Worm (Caenorhabditis elegans) whole organism, young adult: ENCODE results near the gene ZK250.14.

Experiments used
- B0261.1 ChIP-seq: sonication (generic microtip); optimal IDR thresholded peaks from 2 replicates; lab custom pipeline; 2016; ENCODE audit warnings: mild to moderate bottlenecking, missing genetic modification characterization, moderate library complexity, missing compliant biosample characterization
- F10E7.11 ChIP-seq: sonication (generic microtip); optimal IDR thresholded peaks from 2 replicates; lab custom pipeline; 2017; ENCODE audit warnings: mild to moderate bottlenecking, missing genetic modification characterization, moderate library complexity, missing compliant biosample characterization
- F22D6.2 ChIP-seq: sonication (generic microtip); optimal IDR thresholded peaks from 2 replicates; lab custom pipeline; 2016; ENCODE audit warnings: mild to moderate bottlenecking, missing genetic modification characterization, missing compliant biosample characterization
- F39B2.1 ChIP-seq: fragments of 200-800 bp; sonication (Bioruptor generic); IDR thresholded peaks from 2 replicates; pipeline ENCODE4 v1.3.6; 2022; ENCODE audit warnings: missing genetic modification reagents, missing genetic modification characterization, missing compliant biosample characterization
- F55B11.4 ChIP-seq: sonication (generic microtip); optimal IDR thresholded peaks from 2 replicates; lab custom pipeline; 2016; ENCODE audit warnings: missing compliant biosample characterization, missing genetic modification characterization, borderline replicate concordance; ENCODE audit not compliant: insufficient read depth
- T07F8.4 ChIP-seq: sonication (generic microtip); optimal IDR thresholded peaks from 2 replicates; lab custom pipeline; 2016; ENCODE audit warnings: mild to moderate bottlenecking, missing genetic modification characterization, moderate library complexity, missing compliant biosample characterization
- T26A5.8 ChIP-seq: sonication (generic microtip); optimal IDR thresholded peaks from 2 replicates; lab custom pipeline; 2016; ENCODE audit warnings: missing genetic modification characterization, missing compliant biosample characterization
- Y53G8AR.9 ChIP-seq: fragments of 200-800 bp; sonication (Bioruptor generic); conservative IDR thresholded peaks from 2 replicates; pipeline ENCODE4 v1.3.6; 2022; ENCODE audit warnings: missing genetic modification reagents, missing genetic modification characterization, missing compliant biosample characterization
- Y67H2A.10 ChIP-seq: fragments of 200-800 bp; sonication (Bioruptor generic); conservative IDR thresholded peaks from 2 replicates; pipeline ENCODE4 v1.3.6; 2022; ENCODE audit warnings: missing genetic modification reagents, missing genetic modification characterization, missing compliant biosample characterization
- Y79H2A.3 ChIP-seq: fragments of 200-800 bp; sonication (Bioruptor generic); conservative IDR thresholded peaks from 2 replicates; pipeline ENCODE4 v1.3.6; 2022; ENCODE audit warnings: missing genetic modification reagents, missing genetic modification characterization, missing compliant biosample characterization
- aptf-2 ChIP-seq: fragments of 200-800 bp; sonication (Bioruptor generic); conservative IDR thresholded peaks from 2 replicates; pipeline ENCODE4 v1.3.6; 2022; ENCODE audit warnings: missing genetic modification reagents, missing genetic modification characterization, missing compliant biosample characterization
- aptf-3 ChIP-seq: fragments of 200-800 bp; sonication (Bioruptor generic); IDR thresholded peaks from 2 replicates; pipeline ENCODE4 v1.3.6; 2022; ENCODE audit warnings: missing genetic modification characterization, missing compliant biosample characterization
- athp-1 ChIP-seq: sonication (generic microtip); optimal IDR thresholded peaks from 2 replicates; lab custom pipeline; 2017; ENCODE audit warnings: mild to moderate bottlenecking, missing genetic modification characterization, missing compliant biosample characterization
- ceh-58 ChIP-seq: fragments of 200-800 bp; sonication (Bioruptor generic); IDR thresholded peaks from 2 replicates; pipeline ENCODE4 v1.3.6; 2022; ENCODE audit warnings: missing genetic modification characterization, missing compliant biosample characterization
- efl-1 ChIP-seq: fragments of 150-350 bp; optimal IDR thresholded peaks from 2 replicates; lab custom pipeline; 2014; ENCODE audit warnings: missing biosample characterization, missing genetic modification reagents, missing genetic modification characterization
- egl-18 ChIP-seq: fragments of 200-800 bp; sonication (Bioruptor generic); IDR thresholded peaks from 2 replicates; pipeline ENCODE4 v1.3.6; 2022; ENCODE audit warnings: missing genetic modification reagents, missing genetic modification characterization, missing compliant biosample characterization
- egrh-3 ChIP-seq: fragments of 200-800 bp; sonication (Bioruptor generic); IDR thresholded peaks from 2 replicates; pipeline ENCODE4 v1.3.6; 2022; ENCODE audit warnings: missing genetic modification reagents, missing genetic modification characterization, missing compliant biosample characterization
- ets-4 ChIP-seq: fragments of 200-800 bp; sonication (Bioruptor generic); optimal IDR thresholded peaks from 2 replicates; lab custom pipeline; 2018; ENCODE audit warnings: mild to moderate bottlenecking, missing genetic modification characterization, missing compliant biosample characterization
- him-1 ChIP-seq: sonication (generic microtip); optimal IDR thresholded peaks from 2 replicates; lab custom pipeline; 2016; ENCODE audit warnings: missing genotype, missing genetic modification reagents, missing genetic modification characterization, missing compliant biosample characterization
- hlh-26 ChIP-seq: fragments of 200-800 bp; sonication (Bioruptor generic); conservative IDR thresholded peaks from 2 replicates; pipeline ENCODE4 v1.3.6; 2022; ENCODE audit warnings: missing genetic modification reagents, missing genetic modification characterization, missing compliant biosample characterization
- let-526 ChIP-seq: fragments of 200-800 bp; sonication (Bioruptor generic); IDR thresholded peaks from 2 replicates; pipeline ENCODE4 v1.3.6; 2022; ENCODE audit warnings: missing genetic modification reagents, missing genetic modification characterization, missing compliant biosample characterization
- let-607 ChIP-seq, 2 experiments: fragments of 200-800 bp in 1 of 2; sonication (Bioruptor generic) in 1 of 2; sonication (generic microtip) in 1 of 2; optimal IDR thresholded peaks; 2 replicates each; lab custom pipeline; 2016 to 2018; ENCODE audit warnings: mild to moderate bottlenecking in 2 of 2, missing compliant biosample characterization in 2 of 2, missing genetic modification characterization in 2 of 2, moderate library complexity in 2 of 2, missing genotype in 1 of 2
- lin-40 ChIP-seq: sonication (generic microtip); optimal IDR thresholded peaks from 2 replicates; lab custom pipeline; 2016; ENCODE audit warnings: missing genetic modification characterization, mild to moderate bottlenecking, missing compliant biosample characterization, missing genotype, missing genetic modification reagents
- lir-1 ChIP-seq: fragments of 200-800 bp; sonication (Bioruptor generic); conservative IDR thresholded peaks from 2 replicates; pipeline ENCODE4 v1.3.6; 2022; ENCODE audit warnings: missing genetic modification reagents, missing genetic modification characterization, missing compliant biosample characterization
- madf-10 ChIP-seq: sonication (generic microtip); optimal IDR thresholded peaks from 2 replicates; lab custom pipeline; 2016; ENCODE audit warnings: mild to moderate bottlenecking, missing genetic modification characterization, missing compliant biosample characterization
- madf-8 ChIP-seq: fragments of 200-800 bp; sonication (Bioruptor generic); conservative IDR thresholded peaks from 2 replicates; pipeline ENCODE4 v1.3.6; 2022; ENCODE audit warnings: missing genetic modification reagents, missing genetic modification characterization, missing compliant biosample characterization
- mel-28 ChIP-seq: sonication (generic microtip); optimal IDR thresholded peaks from 2 replicates; lab custom pipeline; 2016; ENCODE audit warnings: borderline replicate concordance, mild to moderate bottlenecking, missing genetic modification characterization, missing compliant biosample characterization
- nfya-2 ChIP-seq: fragments of 200-800 bp; sonication (Bioruptor generic); IDR thresholded peaks from 2 replicates; pipeline ENCODE4 v1.3.6; 2022; ENCODE audit warnings: missing genetic modification reagents, missing genetic modification characterization, missing compliant biosample characterization
- nfyb-1 ChIP-seq: fragments of 200-800 bp; sonication (Bioruptor generic); IDR thresholded peaks from 2 replicates; pipeline ENCODE4 v1.3.6; 2022; ENCODE audit warnings: missing genetic modification reagents, missing genetic modification characterization, missing compliant biosample characterization
- nhr-80 ChIP-seq: sonication (generic microtip); optimal IDR thresholded peaks from 2 replicates; lab custom pipeline; 2016; ENCODE audit warnings: missing genetic modification characterization, missing compliant biosample characterization
- pbrm-1 ChIP-seq: fragments of 200-800 bp; sonication (Bioruptor generic); IDR thresholded peaks from 2 replicates; pipeline ENCODE4 v1.3.6; 2022; ENCODE audit warnings: missing genetic modification reagents, missing genetic modification characterization, missing compliant biosample characterization
- pha-4 ChIP-seq: fragments of 150-350 bp; sonication (generic microtip); optimal IDR thresholded peaks from 2 replicates; lab custom pipeline; 2014; ENCODE audit warnings: missing biosample characterization, missing genetic modification reagents, missing genetic modification characterization
- rec-8 ChIP-seq, 2 experiments: sonication (generic microtip); optimal IDR thresholded peaks; 2 replicates each; lab custom pipeline; 2016; ENCODE audit warnings: mild to moderate bottlenecking in 2 of 2, missing genetic modification characterization in 2 of 2, missing genetic modification reagents in 2 of 2, missing genotype in 2 of 2, missing biosample characterization in 1 of 2, missing compliant biosample characterization in 1 of 2, moderate library complexity in 1 of 2
- sea-2 ChIP-seq: fragments of 200-800 bp; sonication (Bioruptor generic); IDR thresholded peaks from 2 replicates; pipeline ENCODE4 v1.3.6; 2022; ENCODE audit warnings: missing genetic modification characterization, missing compliant biosample characterization
- snpc-3.4 ChIP-seq: sonication (generic microtip); optimal IDR thresholded peaks from 2 replicates; lab custom pipeline; 2017; ENCODE audit warnings: missing genetic modification characterization, mild to moderate bottlenecking, missing compliant biosample characterization, antibody characterized with exemption, moderate library complexity, missing genotype, missing genetic modification reagents
- tbx-9 ChIP-seq: sonication (generic microtip); optimal IDR thresholded peaks from 2 replicates; lab custom pipeline; 2016; ENCODE audit warnings: borderline replicate concordance, missing genetic modification characterization, inconsistent platforms, missing compliant biosample characterization
- ztf-25 ChIP-seq: fragments of 200-800 bp; sonication (Bioruptor generic); IDR thresholded peaks from 2 replicates; pipeline ENCODE4 v1.3.6; 2022; ENCODE audit warnings: missing genetic modification reagents, missing genetic modification characterization, missing compliant biosample characterization
- ztf-28 ChIP-seq: fragments of 200-800 bp; sonication (Bioruptor generic); IDR thresholded peaks from 2 replicates; pipeline ENCODE4 v1.3.6; 2022; ENCODE audit warnings: missing genetic modification reagents, missing genetic modification characterization, missing compliant biosample characterization

ZK250.14 gene

ce11 chrII:1905104-1905503 lies 39.9 kb downstream of the ZK250.14 start, which contains the start of gene math-22:
Gene math-22, plus strand, starts transcription at chrII:1905404.
- TF ChIP-seq efl-1 (GFP tag; lab: Kevin White, UChicago) (no peak), lin-40 (tag; lab: Kevin White, UChicago) (no peak), nhr-80 (tag; lab: Kevin White, UChicago) (peak; percentile 3)
- TF ChIP-seq, all 124 proteins: peak for 1

ce11 chrII:1901981-1902380 lies 43.0 kb downstream of the ZK250.14 start, which contains the start of gene math-23:
Gene math-23, plus strand, starts transcription at chrII:1902281.
- TF ChIP-seq egl-18 (GFP tag; lab: Robert Waterston, UW), result no peak
- TF ChIP-seq Y67H2A.10, result no peak
- no peak for TF ChIP-seq ztf-25 (GFP tag; lab: Robert Waterston, UW)
- TF ChIP-seq pha-4 (tag; lab: Kevin White, UChicago), result no peak
- TF ChIP-seq tbx-9 (tag; lab: Kevin White, UChicago), result no peak
- TF ChIP-seq pbrm-1, result no peak
- TF ChIP-seq hlh-26, result no peak
- no peak for TF ChIP-seq mel-28
- no peak for TF ChIP-seq lir-1 (GFP tag; lab: Robert Waterston, UW)
- TF ChIP-seq athp-1, result no peak
- TF ChIP-seq let-526, result no peak
- TF ChIP-seq ztf-28 (GFP tag; lab: Robert Waterston, UW), result no peak
- no peak for TF ChIP-seq let-607 (tag; optimal IDR thresholded peaks at IDR 0.05; lab: Kevin White, UChicago)
- no peak for TF ChIP-seq madf-8 (GFP tag; lab: Robert Waterston, UW)
- TF ChIP-seq aptf-3, result no peak
- TF ChIP-seq T07F8.4 (tag; lab: Kevin White, UChicago), result no peak
- no peak for TF ChIP-seq F22D6.2 (tag; lab: Kevin White, UChicago)
- no peak for TF ChIP-seq sea-2 (GFP tag; lab: Robert Waterston, UW)

ce11 chrII:1899934-1900333 lies 45.1 kb downstream of the ZK250.14 start, which contains the start of gene math-24:
Gene math-24, plus strand, starts transcription at chrII:1900234.
- no peak for TF ChIP-seq madf-10 (tag; lab: Kevin White, UChicago)
- TF ChIP-seq ztf-25 (GFP tag; lab: Robert Waterston, UW), result no peak
- TF ChIP-seq B0261.1, result no peak
- TF ChIP-seq T26A5.8 (tag; lab: Kevin White, UChicago), result no peak
- TF ChIP-seq nfya-2, result no peak
- TF ChIP-seq Y79H2A.3 (GFP tag; lab: Robert Waterston, UW), result no peak
- no peak for TF ChIP-seq F10E7.11 (tag; lab: Kevin White, UChicago)

- TF ChIP-seq ets-4 (GFP tag; lab: Kevin White, UChicago) (no peak), Y53G8AR.9 (GFP tag; lab: Robert Waterston, UW) (no peak), egrh-3 (GFP tag; lab: Robert Waterston, UW) (no peak), F22D6.2 (tag; lab: Kevin White, UChicago) (no peak), F39B2.1 (GFP tag; lab: Robert Waterston, UW) (no peak), sea-2 (GFP tag; lab: Robert Waterston, UW) (no peak), him-1 (tag; lab: Kevin White, UChicago) (no peak), ceh-58 (GFP tag; lab: Robert Waterston, UW) (no peak), snpc-3.4 (tag; lab: Kevin White, UChicago) (no peak), F55B11.4 (tag; lab: Kevin White, UChicago) (no peak), nfyb-1 (GFP tag; lab: Robert Waterston, UW) (no peak), aptf-2 (GFP tag; lab: Robert Waterston, UW) (no peak), rec-8 (tag; optimal IDR thresholded peaks at IDR 0.05; lab: Kevin White, UChicago) (no peak)
- TF ChIP-seq, all 124 proteins: peak for 0
Observed at ce11 chrII:1897936-1898335, 47.1 kb downstream of the ZK250.14 start, which contains the start of gene C46F9.6. Gene C46F9.6, plus strand, starts transcription at chrII:1898236.
